Worm (Caenorhabditis elegans): ENCODE results near the gene T12D8.10.

DNA sequence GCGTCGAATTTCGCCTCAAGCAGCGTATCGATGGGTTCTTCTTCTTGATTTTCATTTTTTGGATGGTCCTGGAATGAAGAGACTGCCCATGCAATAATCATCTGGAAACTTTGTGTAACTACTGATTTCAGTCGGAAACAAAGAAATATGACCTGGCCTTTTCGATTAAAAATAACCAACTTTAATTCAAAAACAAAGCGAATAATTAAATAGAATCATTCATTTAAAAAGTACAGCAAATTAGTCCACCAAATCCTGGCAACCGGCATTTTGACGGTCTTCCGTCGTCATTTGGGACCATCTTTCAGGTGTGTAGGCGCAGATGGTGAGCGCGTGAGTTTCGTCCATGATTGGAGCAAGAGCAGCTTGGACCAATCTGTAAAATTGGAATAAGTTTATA lies 539 bp downstream of the T12D8.10 start, which contains the start of gene acbp-5:
- TF ChIP-seq ztf-11 (tag; optimal IDR thresholded peaks at IDR 0.05): no peak
- no peak for TF ChIP-seq cnd-1 (tag; optimal IDR thresholded peaks at IDR 0.05)
- no peak for TF ChIP-seq zip-8 (tag; optimal IDR thresholded peaks at IDR 0.05)
- TF ChIP-seq lin-13 (tag; optimal IDR thresholded peaks at IDR 0.05): no peak
- no peak for TF ChIP-seq unc-62 (GFP tag; optimal IDR thresholded peaks at IDR 0.05)

Measured in whole organism, mixed stage, embryonic.